Worm (Caenorhabditis elegans) whole organism, L4/young adult: ENCODE results near the gene exc-13.
"Not testable (repeated sequence)": the region's sequence is repeated elsewhere in the genome, so short reads cannot be mapped to it uniquely, and the experiment has no call there.

Experiments used
- W03F9.2 ChIP-seq: fragments of 150-350 bp; optimal IDR thresholded peaks from 2 replicates; lab custom pipeline; 2014; ENCODE audit warnings: missing biosample characterization, missing genetic modification characterization
- dao-5 ChIP-seq: sonication (generic microtip); optimal IDR thresholded peaks from 2 replicates; lab custom pipeline; 2016; ENCODE audit warnings: missing genotype, missing genetic modification characterization, moderate library complexity, missing compliant biosample characterization
- him-1 ChIP-seq: sonication (generic microtip); optimal IDR thresholded peaks from 2 replicates; lab custom pipeline; 2016; ENCODE audit warnings: missing genotype, missing genetic modification reagents, missing genetic modification characterization, missing compliant biosample characterization

Gene exc-13

DNA sequence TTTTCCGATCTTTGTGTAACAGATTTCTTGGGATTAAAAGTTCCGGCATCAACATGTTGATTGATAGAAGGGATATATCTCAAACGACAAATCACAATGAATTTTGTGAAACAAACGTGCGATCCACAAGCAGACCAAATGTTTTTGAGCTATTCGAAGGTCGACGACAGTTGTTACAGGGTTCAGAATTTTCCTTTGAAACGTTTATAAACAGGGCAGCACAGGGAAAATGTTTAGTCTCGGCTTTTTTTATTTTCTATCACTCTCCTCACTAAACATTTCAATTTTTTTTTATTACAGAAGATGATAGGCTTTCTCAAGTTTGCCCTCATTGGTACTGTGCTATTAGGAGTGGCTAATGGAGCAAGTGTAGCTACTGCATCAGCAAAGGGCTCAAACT, at the start of gene exc-13:
TSS of gene exc-13 (plus strand) at position 301 of the 400 bp plus-strand sequence.
- TF ChIP-seq W03F9.2 (no peak), dao-5 (no peak), him-1 (no peak)

DNA sequence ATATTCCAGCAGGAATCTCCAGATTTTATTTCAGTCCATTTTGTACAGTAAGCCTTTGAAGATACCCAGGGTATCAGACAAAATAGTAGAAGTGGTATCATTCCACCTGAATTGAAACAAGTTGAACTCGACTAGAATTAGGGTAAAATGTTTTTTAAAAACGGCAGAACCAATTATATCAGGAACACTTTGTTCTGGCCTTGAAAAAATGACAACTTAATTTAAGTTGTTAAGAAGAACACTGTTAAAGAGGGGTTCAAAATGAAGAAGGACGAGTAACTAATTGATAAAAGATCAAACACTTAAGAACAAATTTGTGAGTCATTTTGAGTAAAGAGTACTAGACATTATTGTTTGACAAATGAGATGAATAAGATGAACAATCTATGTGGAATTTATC, 44.1 kb upstream of the exc-13 start, which contains the start of gene lmd-4:
TSS of gene lmd-4 (minus strand) at position 101 of the 400 bp plus-strand sequence.
- no peak for TF ChIP-seq him-1
- TF ChIP-seq W03F9.2: no peak
- TF ChIP-seq dao-5: no peak

DNA sequence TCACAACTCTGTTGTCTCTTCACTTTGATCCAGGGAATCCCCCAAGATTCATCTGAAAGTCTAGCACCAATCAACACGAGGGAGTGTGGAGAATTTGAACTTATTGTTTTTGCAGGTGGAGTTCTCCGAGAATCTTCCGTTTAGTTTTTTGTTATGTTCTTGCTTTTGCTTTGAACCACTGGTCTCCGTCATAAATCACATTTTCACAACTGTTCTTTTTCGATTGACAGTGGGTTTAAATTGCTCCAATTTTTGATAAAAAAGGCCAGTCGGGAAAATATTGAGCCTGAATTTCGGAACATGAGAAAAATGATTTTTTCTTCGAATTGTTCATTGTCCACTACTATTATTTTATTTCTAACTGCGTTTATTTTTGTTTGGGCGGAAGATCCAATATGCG, 43.1 kb upstream of the exc-13 start, which contains the start of gene F10G2.10:
TSS of gene F10G2.10 (plus strand) at position 301 of the 400 bp plus-strand sequence.
- no peak for TF ChIP-seq W03F9.2
- TF ChIP-seq dao-5: no peak
- no peak for TF ChIP-seq him-1

ce11 chrV:7325285-7325684, 39.8 kb upstream of the exc-13 start, which contains the start of gene srx-92:
Gene srx-92 (minus strand): TSS chrV:7325385.
- TF ChIP-seq dao-5 (no peak), W03F9.2 (no peak), him-1 (no peak)

DNA sequence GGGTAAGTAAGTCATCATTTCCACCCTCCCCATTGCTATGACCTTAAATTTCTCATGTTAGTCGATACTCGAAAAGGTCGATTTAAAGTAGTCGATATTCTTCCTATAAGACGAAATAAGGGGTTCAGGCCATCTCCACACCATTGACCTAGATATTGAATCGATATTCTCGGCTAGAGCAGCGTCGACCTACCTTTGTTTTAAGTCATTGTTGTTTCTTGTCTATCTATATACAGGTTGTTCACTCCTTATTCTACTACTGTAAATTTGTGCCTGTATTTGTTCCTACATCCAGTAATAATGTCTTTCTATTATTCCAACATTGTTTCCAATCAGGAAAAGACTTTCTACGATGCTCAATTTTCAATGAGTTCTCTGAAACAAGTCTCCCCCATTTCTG, 38.1 kb upstream of the exc-13 start, which contains the start of gene F10G2.4:
TSS of gene F10G2.4 (plus strand) at position 301 of the 400 bp plus-strand sequence.
- TF ChIP-seq W03F9.2 (no peak), dao-5 (no peak), him-1 (no peak)

- TF ChIP-seq W03F9.2 (no peak), him-1 (no peak), dao-5 (no peak)
Observed at ce11 chrV:7328092-7328491, 37.0 kb upstream of the exc-13 start, which contains the start of gene clec-7. Gene clec-7 (plus strand): TSS chrV:7328392.

DNA sequence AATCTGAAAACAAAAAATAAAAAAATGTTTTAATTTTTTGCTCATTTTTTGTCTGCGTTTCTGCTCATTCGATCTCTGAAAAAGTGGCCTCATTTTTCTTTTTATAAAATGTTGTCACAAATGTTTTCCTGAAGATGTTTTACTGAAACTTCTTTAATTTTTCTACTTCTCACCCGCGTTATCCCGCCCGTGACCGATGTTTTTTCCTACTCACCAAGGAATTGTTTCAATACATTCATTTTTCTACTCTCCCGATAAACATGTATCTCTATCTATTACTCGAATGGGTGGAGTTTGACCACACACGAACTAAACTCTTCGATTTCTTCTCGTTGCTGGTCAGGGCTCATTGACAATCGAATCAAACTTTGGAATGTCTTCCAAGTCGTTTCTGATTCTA, 34.2 kb upstream of the exc-13 start, which contains the start of gene F10G2.2:
TSS of gene F10G2.2 (plus strand) at position 301 of the 400 bp plus-strand sequence.
- TF ChIP-seq W03F9.2: no peak
- no peak for TF ChIP-seq dao-5
- TF ChIP-seq him-1: no peak

DNA sequence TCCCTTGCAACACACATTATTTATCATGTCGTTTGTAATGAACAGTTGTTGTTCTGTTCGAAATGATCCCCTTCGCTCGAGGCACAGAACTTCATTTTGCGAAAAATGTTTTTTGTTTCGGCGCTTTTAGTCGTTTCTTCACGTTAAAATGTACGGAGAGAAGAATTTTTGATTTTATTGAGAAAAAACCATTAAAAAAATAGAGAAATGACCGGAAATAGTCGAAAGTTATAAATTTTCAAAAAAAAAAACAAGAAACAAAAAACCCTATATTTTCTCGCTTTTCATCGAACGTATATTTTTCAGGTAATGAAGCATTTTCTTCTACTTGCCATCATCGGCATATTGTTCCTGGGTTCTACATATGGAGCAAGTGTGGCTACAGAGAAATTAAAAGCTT, 32.8 kb upstream of the exc-13 start, which contains the start of gene F10G2.1:
TSS of gene F10G2.1 (plus strand) at position 301 of the 400 bp plus-strand sequence.
- no peak for TF ChIP-seq dao-5
- TF ChIP-seq him-1: no peak
- TF ChIP-seq W03F9.2: no peak

ce11 chrV:7337218-7337617, 27.8 kb upstream of the exc-13 start, which contains the start of gene F10G2.7:
Gene F10G2.7 (minus strand): TSS chrV:7337318.
- not testable (repeated sequence) for TF ChIP-seq dao-5, W03F9.2, him-1

DNA sequence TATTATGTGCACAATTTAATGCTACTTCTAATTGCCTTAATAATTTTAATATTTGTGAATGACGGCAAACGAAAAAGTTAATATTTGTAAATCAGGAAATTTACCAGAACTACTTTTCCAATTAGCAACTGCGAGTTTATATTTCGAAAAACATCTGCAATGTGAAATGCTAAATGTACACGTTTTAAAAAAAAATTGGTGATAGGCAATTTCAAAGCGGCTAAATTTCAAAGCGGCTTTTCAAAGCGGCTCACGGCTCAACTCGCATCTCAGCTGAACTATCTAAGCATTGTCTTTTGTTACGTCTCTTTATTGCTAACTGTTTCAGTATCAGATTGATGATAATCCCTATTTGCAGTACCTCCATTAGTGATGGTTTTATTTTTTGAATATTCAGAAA, 25.2 kb upstream of the exc-13 start, which contains the start of gene srh-187:
TSS of gene srh-187 (minus strand) at position 101 of the 400 bp plus-strand sequence.
- TF ChIP-seq him-1 (no peak), dao-5 (no peak), W03F9.2 (no peak)

DNA sequence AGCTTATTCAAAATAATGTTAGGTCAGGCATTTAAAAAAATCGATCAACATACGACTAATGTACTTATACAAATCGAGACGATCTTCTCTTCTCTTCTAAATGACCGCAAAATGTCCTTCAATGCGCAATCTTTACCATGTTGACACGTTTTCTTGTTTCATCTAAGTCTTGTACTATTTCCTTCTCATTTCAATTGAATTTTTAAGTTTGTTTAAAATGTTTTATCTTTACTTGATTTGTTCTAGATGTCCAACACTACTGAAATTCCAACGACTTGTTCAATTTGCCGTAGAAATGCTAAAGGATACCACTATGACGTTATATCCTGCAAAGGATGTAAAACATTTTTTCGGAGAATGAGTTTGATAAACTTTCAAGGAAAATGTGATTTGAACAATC, 23.1 kb upstream of the exc-13 start, which contains the start of the genes nhr-263 and nhr-148:
TSS of gene nhr-263 (minus strand) at position 101 of the 400 bp plus-strand sequence.
TSS of gene nhr-148 (plus strand) at position 215 of the 400 bp plus-strand sequence.
- TF ChIP-seq W03F9.2 (no peak), dao-5 (no peak), him-1 (no peak)

DNA sequence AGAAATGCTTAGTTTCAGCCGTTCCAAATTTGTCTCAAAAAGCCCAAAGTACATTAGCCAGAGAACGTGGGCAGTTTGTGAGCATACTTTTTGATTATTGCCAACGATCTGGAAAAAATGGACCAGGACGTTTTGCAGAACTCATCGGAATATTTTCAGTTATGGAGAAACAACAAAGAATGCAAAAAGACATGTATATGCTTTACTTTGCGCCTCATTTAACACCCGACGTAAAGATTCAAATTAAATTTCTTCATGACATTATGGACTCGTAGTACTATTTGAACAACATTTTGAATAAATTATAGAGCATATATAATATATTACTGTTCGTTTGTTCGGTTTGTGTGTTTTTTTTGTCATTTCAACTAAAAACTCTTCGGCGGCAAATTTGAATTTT, 21.5 kb upstream of the exc-13 start, which contains the start of gene srh-244:
TSS of gene srh-244 (plus strand) at position 301 of the 400 bp plus-strand sequence.
- TF ChIP-seq him-1 (no peak), dao-5 (no peak), W03F9.2 (no peak)

- TF ChIP-seq dao-5, W03F9.2, him-1: not testable (repeated sequence)
Observed at ce11 chrV:7345494-7345893, 19.6 kb upstream of the exc-13 start, which contains the start of gene nhr-147. Gene nhr-147 (plus strand): TSS chrV:7345794.

- TF ChIP-seq dao-5: no peak
Observed at ce11 chrV:7349541-7349940, 15.5 kb upstream of the exc-13 start, which contains the start of gene nhr-149. Gene nhr-149 (minus strand): TSS chrV:7349641.

DNA sequence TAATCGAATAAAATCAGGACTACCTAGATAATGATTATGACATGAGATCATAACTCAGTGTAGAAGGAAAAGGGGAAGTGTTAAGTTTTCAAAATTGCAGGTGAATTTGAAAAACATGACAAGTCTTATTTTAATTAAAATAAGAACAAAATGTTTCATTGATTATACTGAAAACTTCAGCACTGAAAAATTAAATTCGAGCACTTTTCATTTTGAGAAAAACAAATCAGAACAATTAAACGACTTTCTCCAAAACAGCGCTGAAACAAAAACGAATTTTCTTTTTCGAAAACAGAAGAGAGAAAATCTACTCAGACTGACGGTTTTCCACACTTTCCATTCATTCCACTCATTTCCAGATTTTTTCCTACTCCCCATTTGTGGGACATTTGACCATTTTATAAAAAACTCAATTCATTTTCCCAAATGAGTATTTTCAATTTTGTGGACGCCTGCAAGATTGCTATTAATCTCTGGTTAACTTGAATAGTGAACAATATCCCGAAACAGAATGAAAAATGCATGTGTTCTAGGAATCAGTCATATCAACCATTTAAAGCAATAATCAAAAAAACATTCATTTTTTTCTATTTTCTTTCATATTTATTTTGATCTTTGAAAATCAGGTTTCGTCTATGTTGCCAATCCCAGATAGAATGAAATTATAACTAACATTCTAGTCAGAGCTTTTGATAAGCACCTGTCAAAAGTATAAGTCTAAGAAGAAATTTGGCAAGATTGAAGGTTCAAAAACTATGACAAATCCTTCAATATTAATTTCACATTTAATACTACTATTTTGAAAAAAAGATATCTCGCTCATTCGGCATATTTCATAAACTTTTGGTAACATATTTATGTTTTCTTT, 12.6 kb upstream of the exc-13 start, which contains the start of the genes srh-231 and srh-275:
TSS of gene srh-231 (minus strand) at position 51 of the 868 bp plus-strand sequence.
TSS of gene srh-275 (plus strand) at position 818 of the 868 bp plus-strand sequence.
- no peak for TF ChIP-seq W03F9.2
- TF ChIP-seq him-1: no peak
- no peak for TF ChIP-seq dao-5
